Fruit fly (Drosophila melanogaster) whole organism, embryonic: ENCODE results near the gene topi.

Source experiments
- Aef1 ChIP-seq: fragments of 200-800 bp; sonication (Bioruptor generic); IDR thresholded peaks from 3 replicates; pipeline ENCODE4 v1.3.6; 2022; ENCODE audit warnings: missing biosample characterization, missing genetic modification characterization
- CG10209 ChIP-seq: fragments of 200-800 bp; sonication (Bioruptor generic); optimal IDR thresholded peaks from 3 replicates; lab custom pipeline; 2017; ENCODE audit warnings: missing biosample characterization, mild to moderate bottlenecking, missing genetic modification characterization, missing genetic modification reagents
- CG10267 ChIP-seq: fragments of 200-800 bp; sonication (Bioruptor generic); optimal IDR thresholded peaks from 2 replicates; lab custom pipeline; 2018; ENCODE audit warnings: missing biosample characterization, mild to moderate bottlenecking, missing genetic modification characterization, moderate library complexity
- CG10366 ChIP-seq: fragments of 200-800 bp; sonication (Bioruptor generic); IDR thresholded peaks from 2 replicates; pipeline ENCODE4 v1.3.6; 2022; ENCODE audit warnings: missing biosample characterization, missing genetic modification characterization
- CG11723 ChIP-seq: fragments of 200-800 bp; sonication (Bioruptor generic); optimal IDR thresholded peaks from 2 replicates; lab custom pipeline; 2017; ENCODE audit warnings: missing biosample characterization, mild to moderate bottlenecking, missing genetic modification characterization
- CG12299 ChIP-seq: fragments of 200-800 bp; sonication (Bioruptor generic); optimal IDR thresholded peaks from 2 replicates; lab custom pipeline; 2018; ENCODE audit warnings: missing biosample characterization, mild to moderate bottlenecking, missing genetic modification characterization
- CG13287 ChIP-seq: fragments of 200-800 bp; sonication (Bioruptor generic); IDR thresholded peaks from 2 replicates; pipeline ENCODE4 v1.3.6; 2022; ENCODE audit warnings: missing biosample characterization, missing genetic modification characterization; ENCODE audit not compliant: partially characterized antibody
- CG13894 ChIP-seq: fragments of 200-800 bp; sonication (Bioruptor generic); optimal IDR thresholded peaks from 3 replicates; lab custom pipeline; 2018; ENCODE audit warnings: missing biosample characterization, mild to moderate bottlenecking, missing genetic modification characterization, moderate library complexity
- CG1602 ChIP-seq: fragments of 200-800 bp; sonication (Bioruptor generic); optimal IDR thresholded peaks from 3 replicates; lab custom pipeline; 2016; ENCODE audit warnings: missing biosample characterization, missing genetic modification characterization
- CG18764 ChIP-seq: fragments of 200-800 bp; sonication (Bioruptor generic); optimal IDR thresholded peaks from 3 replicates; lab custom pipeline; 2016; ENCODE audit warnings: missing biosample characterization, missing genetic modification characterization
- CG2116 ChIP-seq: fragments of 200-800 bp; sonication (Bioruptor generic); optimal IDR thresholded peaks from 3 replicates; lab custom pipeline; 2018; ENCODE audit warnings: missing biosample characterization, mild to moderate bottlenecking, missing genetic modification characterization
- CG2199 ChIP-seq: fragments of 200-800 bp; sonication (Bioruptor generic); IDR thresholded peaks from 3 replicates; pipeline ENCODE4 v1.3.6; 2022; ENCODE audit warnings: missing biosample characterization, missing genetic modification characterization
- CG3281 ChIP-seq: fragments of 200-800 bp; sonication (Bioruptor generic); optimal IDR thresholded peaks from 3 replicates; lab custom pipeline; 2017; ENCODE audit warnings: missing biosample characterization, mild to moderate bottlenecking, missing genetic modification characterization
- CG3838 ChIP-seq: fragments of 200-800 bp; sonication (Bioruptor generic); optimal IDR thresholded peaks from 3 replicates; lab custom pipeline; 2016; ENCODE audit warnings: missing biosample characterization, missing genetic modification characterization
- CG3847 ChIP-seq: fragments of 200-800 bp; sonication (Bioruptor generic); IDR thresholded peaks from 2 replicates; pipeline ENCODE4 v1.3.6; 2022; ENCODE audit warnings: missing biosample characterization, missing genetic modification characterization
- CG42726 ChIP-seq: fragments of 200-800 bp; sonication (Bioruptor generic); IDR thresholded peaks from 2 replicates; pipeline ENCODE4 v1.3.6; 2022; ENCODE audit warnings: missing biosample characterization, missing genetic modification characterization; ENCODE audit not compliant: partially characterized antibody
- CG4282 ChIP-seq: fragments of 200-800 bp; sonication (Bioruptor generic); optimal IDR thresholded peaks from 2 replicates; lab custom pipeline; 2016; ENCODE audit warnings: missing biosample characterization, missing genetic modification characterization
- CG4424 ChIP-seq: fragments of 200-800 bp; sonication (Bioruptor generic); optimal IDR thresholded peaks from 3 replicates; lab custom pipeline; 2016; ENCODE audit warnings: missing biosample characterization, missing genetic modification characterization
- CG5953 ChIP-seq: fragments of 200-800 bp; sonication (Bioruptor generic); IDR thresholded peaks from 2 replicates; pipeline ENCODE4 v1.3.6; 2022; ENCODE audit warnings: missing biosample characterization, missing genetic modification characterization
- CG7987 ChIP-seq: fragments of 200-800 bp; sonication (Bioruptor generic); optimal IDR thresholded peaks from 2 replicates; lab custom pipeline; 2018; ENCODE audit warnings: missing biosample characterization, mild to moderate bottlenecking, missing genetic modification characterization, moderate library complexity
- CG8359 ChIP-seq: fragments of 200-800 bp; sonication (Bioruptor generic); optimal IDR thresholded peaks from 2 replicates; lab custom pipeline; 2017; ENCODE audit warnings: missing biosample characterization, mild to moderate bottlenecking, missing genetic modification characterization, borderline replicate concordance
- CG8388 ChIP-seq: fragments of 200-800 bp; sonication (Bioruptor generic); optimal IDR thresholded peaks from 2 replicates; lab custom pipeline; 2019; ENCODE audit warnings: missing biosample characterization, mild to moderate bottlenecking, missing genetic modification characterization, moderate library complexity
- CG9437 ChIP-seq: fragments of 200-800 bp; sonication (Bioruptor generic); optimal IDR thresholded peaks from 2 replicates; lab custom pipeline; 2018; ENCODE audit warnings: missing biosample characterization, mild to moderate bottlenecking, missing genetic modification characterization
- Dref ChIP-seq: fragments of 200-800 bp; sonication (Bioruptor generic); IDR thresholded peaks from 2 replicates; pipeline ENCODE4 v1.3.6; 2022; ENCODE audit warnings: missing biosample characterization, missing genetic modification characterization
- Fer2 ChIP-seq: fragments of 200-800 bp; sonication (Bioruptor generic); optimal IDR thresholded peaks from 2 replicates; lab custom pipeline; 2018; ENCODE audit warnings: missing biosample characterization, mild to moderate bottlenecking, missing genetic modification characterization, moderate library complexity
- Fer3 ChIP-seq: fragments of 200-800 bp; sonication (Bioruptor generic); optimal IDR thresholded peaks from 2 replicates; lab custom pipeline; 2018; ENCODE audit warnings: missing biosample characterization, mild to moderate bottlenecking, missing genetic modification characterization, moderate library complexity
- HmgZ ChIP-seq: fragments of 200-800 bp; sonication (Bioruptor generic); optimal IDR thresholded peaks from 2 replicates; lab custom pipeline; 2018; ENCODE audit warnings: missing biosample characterization, mild to moderate bottlenecking, missing genetic modification characterization
- Lhr ChIP-seq: fragments of 200-800 bp; sonication (Bioruptor generic); optimal IDR thresholded peaks from 3 replicates; lab custom pipeline; 2017; ENCODE audit warnings: mild to moderate bottlenecking, missing biosample characterization, missing genetic modification reagents, missing genetic modification characterization
- Mad ChIP-seq: fragments of 200-800 bp; sonication (Bioruptor generic); optimal IDR thresholded peaks from 2 replicates; lab custom pipeline; 2016; ENCODE audit warnings: missing biosample characterization, missing genetic modification characterization
- Opbp ChIP-seq: fragments of 200-800 bp; sonication (Bioruptor generic); IDR thresholded peaks from 3 replicates; pipeline ENCODE4 v1.3.6; 2022; ENCODE audit warnings: missing biosample characterization, missing genetic modification characterization; ENCODE audit not compliant: partially characterized antibody
- Scr ChIP-seq: fragments of 200-800 bp; sonication (Bioruptor generic); IDR thresholded peaks from 2 replicates; pipeline ENCODE4 v1.3.6; 2022; ENCODE audit warnings: missing biosample characterization, missing genetic modification characterization; ENCODE audit not compliant: partially characterized antibody
- Xrp1 ChIP-seq: fragments of 200-800 bp; sonication (Bioruptor generic); IDR thresholded peaks from 2 replicates; pipeline ENCODE4 v1.3.6; 2022; ENCODE audit warnings: missing biosample characterization, missing genetic modification characterization
- ap ChIP-seq: fragments of 200-800 bp; sonication (Bioruptor generic); IDR thresholded peaks from 2 replicates; pipeline ENCODE4 v1.3.6; 2022; ENCODE audit warnings: missing biosample characterization, missing genetic modification characterization
- ash1 ChIP-seq: fragments of 200-800 bp; sonication (Bioruptor generic); optimal IDR thresholded peaks from 2 replicates; lab custom pipeline; 2018; ENCODE audit warnings: missing biosample characterization, mild to moderate bottlenecking, missing genetic modification characterization
- crc ChIP-seq: fragments of 200-800 bp; sonication (Bioruptor generic); optimal IDR thresholded peaks from 2 replicates; lab custom pipeline; 2016; ENCODE audit warnings: missing biosample characterization, missing genetic modification characterization
- kah ChIP-seq: fragments of 200-800 bp; sonication (Bioruptor generic); optimal IDR thresholded peaks from 2 replicates; lab custom pipeline; 2018; ENCODE audit warnings: missing biosample characterization, mild to moderate bottlenecking, missing genetic modification characterization
- kni ChIP-seq: fragments of 200-800 bp; sonication (Bioruptor generic); optimal IDR thresholded peaks from 3 replicates; lab custom pipeline; 2017; ENCODE audit warnings: mild to moderate bottlenecking, missing biosample characterization, missing genetic modification reagents, missing genetic modification characterization
- maf-S ChIP-seq: fragments of 200-800 bp; sonication (Bioruptor generic); optimal IDR thresholded peaks from 2 replicates; lab custom pipeline; 2016; ENCODE audit warnings: missing biosample characterization, missing genetic modification characterization
- mirr ChIP-seq: fragments of 200-800 bp; sonication (Bioruptor generic); optimal IDR thresholded peaks from 3 replicates; lab custom pipeline; 2018; ENCODE audit warnings: missing biosample characterization, mild to moderate bottlenecking, missing genetic modification characterization
- p53 ChIP-seq: fragments of 200-800 bp; sonication (Bioruptor generic); optimal IDR thresholded peaks from 2 replicates; lab custom pipeline; 2016; ENCODE audit warnings: missing biosample characterization, missing genetic modification characterization
- sens-2 ChIP-seq: fragments of 200-800 bp; sonication (Bioruptor generic); IDR thresholded peaks from 2 replicates; pipeline ENCODE4 v1.3.6; 2022; ENCODE audit warnings: missing biosample characterization, missing genetic modification characterization
- seq ChIP-seq: fragments of 200-800 bp; sonication (Bioruptor generic); IDR thresholded peaks from 2 replicates; pipeline ENCODE4 v1.3.6; 2022; ENCODE audit warnings: missing biosample characterization, missing genetic modification characterization
- sna ChIP-seq: fragments of 200-800 bp; sonication (Bioruptor generic); IDR thresholded peaks from 2 replicates; pipeline ENCODE4 v1.3.6; 2022; ENCODE audit warnings: missing biosample characterization, missing genetic modification characterization; ENCODE audit not compliant: partially characterized antibody
- sqz ChIP-seq: fragments of 200-800 bp; sonication (Bioruptor generic); optimal IDR thresholded peaks from 3 replicates; lab custom pipeline; 2018; ENCODE audit warnings: missing biosample characterization, mild to moderate bottlenecking, missing genetic modification characterization
- stwl ChIP-seq: fragments of 200-800 bp; sonication (Bioruptor generic); optimal IDR thresholded peaks from 3 replicates; lab custom pipeline; 2018; ENCODE audit warnings: missing biosample characterization, mild to moderate bottlenecking, missing genetic modification characterization, moderate library complexity
- tna ChIP-seq: fragments of 200-800 bp; sonication (Bioruptor generic); IDR thresholded peaks from 2 replicates; pipeline ENCODE4 v1.3.6; 2022; ENCODE audit warnings: missing biosample characterization, missing genetic modification characterization; ENCODE audit not compliant: partially characterized antibody
- vfl ChIP-seq: fragments of 200-800 bp; sonication (Bioruptor generic); optimal IDR thresholded peaks from 2 replicates; lab custom pipeline; 2016; ENCODE audit warnings: missing biosample characterization, missing genetic modification characterization
- z ChIP-seq: fragments of 200-800 bp; sonication (Bioruptor generic); IDR thresholded peaks from 3 replicates; pipeline ENCODE4 v1.3.6; 2022; ENCODE audit warnings: missing biosample characterization, missing genetic modification characterization
- zf30C ChIP-seq: fragments of 200-800 bp; sonication (Bioruptor generic); optimal IDR thresholded peaks from 3 replicates; lab custom pipeline; 2018; ENCODE audit warnings: missing biosample characterization, mild to moderate bottlenecking, missing genetic modification characterization

Gene topi

DNA sequence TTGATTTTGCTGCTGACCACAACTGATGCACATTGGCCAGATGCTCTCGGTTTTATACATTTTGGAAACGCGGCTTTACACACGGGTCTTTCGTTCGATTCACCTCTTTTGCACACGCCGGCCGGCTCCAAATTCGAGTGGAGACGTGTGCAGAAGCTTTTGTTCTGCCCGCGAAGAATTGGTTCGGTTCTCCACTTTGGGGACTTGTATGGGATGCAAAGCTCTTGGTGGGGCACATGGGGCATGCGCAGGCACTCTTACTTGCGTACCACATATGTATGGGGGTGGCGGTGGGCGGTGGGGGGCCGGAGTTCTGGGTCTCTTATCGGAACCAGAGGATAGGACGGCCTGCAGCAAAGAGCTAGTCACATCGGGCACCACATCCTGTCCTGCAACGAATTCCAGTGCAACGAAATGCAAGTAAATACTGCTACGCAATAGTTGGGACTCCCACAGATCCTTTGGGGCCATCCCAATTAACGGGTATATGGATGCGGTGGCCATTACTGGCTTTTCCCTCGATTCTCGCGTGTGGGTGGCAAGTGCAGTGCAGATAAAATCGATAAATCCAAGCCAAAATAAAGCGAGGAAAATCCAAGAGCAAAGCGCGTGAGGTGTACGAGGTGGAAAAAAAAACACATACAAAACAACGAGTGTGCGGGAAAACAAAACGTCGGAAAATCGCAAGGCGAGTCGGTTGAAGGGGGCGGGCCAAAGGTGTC is 9.6 kb downstream of the topi start, which contains the start of the genes MtnA and CG8500 (continued):
- TF ChIP-seq z (GFP tag; lab: Robert Waterston, UW), result no peak
- TF ChIP-seq CG8359 (GFP tag; lab: Kevin White, UChicago), result no peak
- TF ChIP-seq Opbp (GFP tag; lab: Robert Waterston, UW), result 0 out of 3 replicates have a peak, but pooled peaks have one; percentile 24
- no peak for TF ChIP-seq ash1 (GFP tag; lab: Kevin White, UChicago)
- TF ChIP-seq p53, result no peak
- TF ChIP-seq seq (GFP tag; lab: Robert Waterston, UW), result peak; percentile 31; the same call in 1 of the 2 replicates
- TF ChIP-seq CG12299, result no peak
- no peak for TF ChIP-seq kah (GFP tag; lab: Kevin White, UChicago)
- peak; percentile 87 for TF ChIP-seq HmgZ (tag; lab: Kevin White, UChicago)
- TF ChIP-seq CG5953 (GFP tag; lab: Robert Waterston, UW), result no peak
- TF ChIP-seq CG10366 (GFP tag; lab: Robert Waterston, UW), result no peak
- 0 out of 2 replicates have a peak, but pooled peaks have one; percentile 7 for TF ChIP-seq CG3847 (GFP tag; lab: Robert Waterston, UW)
- peak; percentile 30 for TF ChIP-seq CG7987 (GFP tag; lab: Kevin White, UChicago)
- TF ChIP-seq tna (GFP tag; lab: Robert Waterston, UW), result peak; percentile 19; the same call in 1 of the 2 replicates
- peak; percentile 13 for TF ChIP-seq Lhr
- TF ChIP-seq sqz (GFP tag; lab: Kevin White, UChicago), result no peak
- no peak for TF ChIP-seq maf-S (GFP tag; lab: Kevin White, UChicago)
- no peak for TF ChIP-seq Mad (GFP tag; lab: Kevin White, UChicago)
- peak; percentile 51 for TF ChIP-seq CG13287 (GFP tag; lab: Robert Waterston, UW)
- no peak for TF ChIP-seq ap (GFP tag; lab: Robert Waterston, UW)
- TF ChIP-seq Fer3 (tag; lab: Kevin White, UChicago), result no peak
- TF ChIP-seq kni (GFP tag; lab: Kevin White, UChicago), result no peak
- TF ChIP-seq CG2116 (GFP tag; lab: Kevin White, UChicago), result no peak
- no peak for TF ChIP-seq CG10267 (tag; lab: Kevin White, UChicago)
- TF ChIP-seq CG1602 (GFP tag; lab: Kevin White, UChicago), result no peak
- TF ChIP-seq stwl (tag; lab: Kevin White, UChicago), result no peak
- TF ChIP-seq sna, result no peak
- TF ChIP-seq Xrp1 (GFP tag; lab: Robert Waterston, UW), result no peak
- peak; percentile 26 for TF ChIP-seq CG13894
- no peak for TF ChIP-seq vfl
- no peak for TF ChIP-seq Aef1 (GFP tag; lab: Robert Waterston, UW)
- TF ChIP-seq CG3838 (GFP tag; lab: Kevin White, UChicago), result no peak
- TF ChIP-seq CG8388, result no peak
- TF ChIP-seq CG42726 (GFP tag; lab: Robert Waterston, UW), result peak; percentile 52; the same call in 1 of the 2 replicates
- TF ChIP-seq CG4424 (GFP tag; lab: Kevin White, UChicago), result no peak
- TF ChIP-seq CG4282 (GFP tag; lab: Kevin White, UChicago), result no peak
- TF ChIP-seq CG3281 (GFP tag; lab: Kevin White, UChicago), result peak; percentile 8
- TF ChIP-seq mirr (GFP tag; lab: Kevin White, UChicago), result no peak
- no peak for TF ChIP-seq crc (GFP tag; lab: Kevin White, UChicago)
- TF ChIP-seq sens-2 (GFP tag; lab: Robert Waterston, UW), result no peak
- TF ChIP-seq Dref (GFP tag; lab: Robert Waterston, UW), result 0 out of 2 replicates have a peak, but pooled peaks have one; percentile 28
- TF ChIP-seq CG2199, result no peak
- TF ChIP-seq CG9437 (GFP tag; lab: Kevin White, UChicago), result no peak
- no peak for TF ChIP-seq zf30C (GFP tag; lab: Kevin White, UChicago)
- no peak for TF ChIP-seq CG11723 (GFP tag; lab: Kevin White, UChicago)
- no peak for TF ChIP-seq CG10209 (GFP tag; lab: Kevin White, UChicago)
- TF ChIP-seq CG18764 (GFP tag; lab: Kevin White, UChicago), result no peak
- TF ChIP-seq Fer2 (tag; lab: Kevin White, UChicago), result no peak
- no peak for TF ChIP-seq Scr (GFP tag; lab: Robert Waterston, UW)
